Fruit fly (Drosophila melanogaster): ENCODE results near the gene Gat.
A peak's percentile ranks its signal among the peaks of the same experiment; 100 is the strongest.

Gene Gat

dm6 chr4:659884-660846 lies 30.7 kb downstream of the Gat start, which contains the start of gene gw (continued):
- peak; percentile 69 for TF ChIP-seq tup (GFP tag; optimal IDR thresholded peaks at IDR 0.05)
- no peak; the same call in 2 of the 3 replicates for TF ChIP-seq CG7963 (GFP tag; IDR thresholded peaks at IDR 0.05; ENCODE audit: partially characterized antibody)
- TF ChIP-seq Asciz (GFP tag; optimal IDR thresholded peaks at IDR 0.05) = peak; percentile 61
- peak; percentile 49 for TF ChIP-seq CG3995 (GFP tag; optimal IDR thresholded peaks at IDR 0.05)
- TF ChIP-seq CG33557 (GFP tag; optimal IDR thresholded peaks at IDR 0.05) = peak; percentile 78
- TF ChIP-seq tin (GFP tag; optimal IDR thresholded peaks at IDR 0.05) = peak; percentile 77
- peak; percentile 97 for TF ChIP-seq sens (GFP tag)
- no peak for TF ChIP-seq crol (GFP tag; IDR thresholded peaks at IDR 0.05)
- no peak for TF ChIP-seq CG16779 (GFP tag; IDR thresholded peaks at IDR 0.05)
- peak; percentile 64 for TF ChIP-seq CG2202 (tag; optimal IDR thresholded peaks at IDR 0.05)
- TF ChIP-seq CG10321 (GFP tag; IDR thresholded peaks at IDR 0.05) = peak; percentile 93
- no peak; the same call in 2 of the 3 replicates for TF ChIP-seq CG11093 (GFP tag; IDR thresholded peaks at IDR 0.05)
- TF ChIP-seq Antp (GFP tag; optimal IDR thresholded peaks at IDR 0.05) = peak; percentile 76
- TF ChIP-seq CG13123 (GFP tag; optimal IDR thresholded peaks at IDR 0.05) = peak; percentile 63
- TF ChIP-seq ERR (GFP tag; optimal IDR thresholded peaks at IDR 0.05) = peak; percentile 92
- peak; percentile 1 for TF ChIP-seq HmgD (GFP tag; optimal IDR thresholded peaks at IDR 0.05)
- TF ChIP-seq fd64A (GFP tag; optimal IDR thresholded peaks at IDR 0.05) = no peak
- peak; percentile 74 for TF ChIP-seq phol (tag; optimal IDR thresholded peaks at IDR 0.05)
- TF ChIP-seq ewg (GFP tag; optimal IDR thresholded peaks at IDR 0.05) = peak; percentile 82
- no peak; the same call in 1 of the 2 replicates for TF ChIP-seq H2.0 (GFP tag; IDR thresholded peaks at IDR 0.05)
- no peak for TF ChIP-seq CG8281 (tag; optimal IDR thresholded peaks at IDR 0.05)
- TF ChIP-seq MESR4 (GFP tag; optimal IDR thresholded peaks at IDR 0.05) = peak; percentile 92
- TF ChIP-seq Oaz (GFP tag; IDR thresholded peaks at IDR 0.05) = 0 out of 2 replicates have a peak, but pooled peaks have one; percentile 9
- peak; percentile 85 for TF ChIP-seq CG17359 (tag; optimal IDR thresholded peaks at IDR 0.05)
- no peak for TF ChIP-seq sd (tag; optimal IDR thresholded peaks at IDR 0.05)
- peak; percentile 97 for TF ChIP-seq CG7357 (GFP tag; IDR thresholded peaks at IDR 0.05)
- TF ChIP-seq CG1792 (GFP tag; optimal IDR thresholded peaks at IDR 0.05) = peak; percentile 50
- peak; percentile 86 for TF ChIP-seq CG13424 (tag; optimal IDR thresholded peaks at IDR 0.05)
- no peak for TF ChIP-seq Bdp1 (GFP tag; optimal IDR thresholded peaks at IDR 0.05)
- peak; percentile 62 for TF ChIP-seq Fer2 (tag; optimal IDR thresholded peaks at IDR 0.05)
- TF ChIP-seq wdn (GFP tag; IDR thresholded peaks at IDR 0.05) = peak; percentile 71
- TF ChIP-seq CG32772 (GFP tag; IDR thresholded peaks at IDR 0.05) = no peak
- TF ChIP-seq lilli (GFP tag; optimal IDR thresholded peaks at IDR 0.05) = peak; percentile 89
- TF ChIP-seq CG31388 (GFP tag; optimal IDR thresholded peaks at IDR 0.05) = peak; percentile 39
- TF ChIP-seq kay (GFP tag; optimal IDR thresholded peaks at IDR 0.05) = peak; percentile 66
- TF ChIP-seq rib (GFP tag; IDR thresholded peaks at IDR 0.05) = peak; percentile 68
- TF ChIP-seq Sox102F (GFP tag; optimal IDR thresholded peaks at IDR 0.05) = no peak
- no peak for TF ChIP-seq Trl (optimal IDR thresholded peaks at IDR 0.05)
- peak; percentile 84 for TF ChIP-seq Trl (GFP tag; optimal IDR thresholded peaks at IDR 0.05)
- TF ChIP-seq CG1529 (GFP tag; optimal IDR thresholded peaks at IDR 0.05) = peak; percentile 78
- no peak for TF ChIP-seq jigr1 (GFP tag; IDR thresholded peaks at IDR 0.05)
- peak; percentile 65 for TF ChIP-seq CG10565 (GFP tag; optimal IDR thresholded peaks at IDR 0.05)
- peak; percentile 54 for TF ChIP-seq CG10462 (GFP tag; optimal IDR thresholded peaks at IDR 0.05)
- TF ChIP-seq E2f1 (GFP tag; IDR thresholded peaks at IDR 0.05) = no peak
- TF ChIP-seq danr (GFP tag; IDR thresholded peaks at IDR 0.05) = 0 out of 2 replicates have a peak, but pooled peaks have one; percentile 18
- TF ChIP-seq tio (GFP tag; optimal IDR thresholded peaks at IDR 0.05) = peak; percentile 74
- TF ChIP-seq CG10209 (GFP tag; optimal IDR thresholded peaks at IDR 0.05) = peak; percentile 75
- peak; percentile 42; the same call in 1 of the 3 replicates for TF ChIP-seq B-H1 (GFP tag; IDR thresholded peaks at IDR 0.05)
- peak; percentile 78 for TF ChIP-seq CG11695 (GFP tag; IDR thresholded peaks at IDR 0.05)

Measured in whole organism, embryonic.